Fruit fly (Drosophila melanogaster): ENCODE data around the gene kz.

The kz gene

DNA sequence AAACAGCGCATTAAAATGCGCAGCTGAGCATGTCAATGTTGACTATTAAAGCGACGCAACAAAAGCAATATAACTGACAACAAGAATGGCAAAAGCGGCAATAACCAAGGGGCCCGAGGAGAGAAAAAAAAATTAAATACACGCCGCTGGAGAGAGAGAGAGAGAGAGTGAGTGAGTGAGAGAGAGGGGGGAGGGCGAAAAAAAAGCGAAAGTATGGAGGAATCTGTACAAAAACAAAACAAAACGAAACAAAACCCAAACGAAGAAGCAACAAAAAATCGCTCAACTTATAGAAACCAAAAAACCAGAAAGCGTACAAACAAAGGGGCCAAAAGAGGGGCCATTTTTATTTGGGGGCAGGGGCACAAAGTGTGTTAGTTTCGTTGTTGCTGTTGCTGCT is 41.6 kb upstream of the kz start:
- TF ChIP-seq CG11762 (GFP tag; optimal IDR thresholded peaks at IDR 0.05; ENCODE audit: insufficient read depth) (no peak), Smox (GFP tag; optimal IDR thresholded peaks at IDR 0.05) (no peak), eg (GFP tag; IDR thresholded peaks at IDR 0.05) (0 out of 3 replicates have a peak, but pooled peaks have one; percentile 26), CG8632 (GFP tag; optimal IDR thresholded peaks at IDR 0.05) (no peak), salr (GFP tag; optimal IDR thresholded peaks at IDR 0.05) (no peak), CG10669 (GFP tag; optimal IDR thresholded peaks at IDR 0.05) (no peak), CG8119 (GFP tag; IDR thresholded peaks at IDR 0.05) (peak; percentile 54; the same call in 1 of the 3 replicates), CG34406 (GFP tag; optimal IDR thresholded peaks at IDR 0.05) (peak; percentile 15), CG6792 (GFP tag; optimal IDR thresholded peaks at IDR 0.05) (peak; percentile 17), CG3919 (GFP tag; optimal IDR thresholded peaks at IDR 0.05) (peak; percentile 1), lz (GFP tag; optimal IDR thresholded peaks at IDR 0.05) (no peak), CG6854 (GFP tag; optimal IDR thresholded peaks at IDR 0.05) (peak; percentile 15), Eip93F (GFP tag; optimal IDR thresholded peaks at IDR 0.05) (no peak), CG11902 (GFP tag; optimal IDR thresholded peaks at IDR 0.05) (no peak), svp (GFP tag) (no peak), topi (GFP tag; optimal IDR thresholded peaks at IDR 0.05) (no peak), Met (GFP tag; optimal IDR thresholded peaks at IDR 0.05) (no peak), CG8319 (GFP tag; optimal IDR thresholded peaks at IDR 0.05) (no peak), Eip75B (GFP tag; optimal IDR thresholded peaks at IDR 0.05) (no peak), CG32006 (GFP tag; optimal IDR thresholded peaks at IDR 0.05) (no peak), OdsH (GFP tag; optimal IDR thresholded peaks at IDR 0.05) (no peak), CG7368 (GFP tag; optimal IDR thresholded peaks at IDR 0.05) (no peak), CG11294 (GFP tag; IDR thresholded peaks at IDR 0.05) (no peak), Hr38 (GFP tag; optimal IDR thresholded peaks at IDR 0.05) (no peak), CG9139 (GFP tag; optimal IDR thresholded peaks at IDR 0.05) (no peak), CG1621 (tag; optimal IDR thresholded peaks at IDR 0.05) (no peak), Lpt (GFP tag; optimal IDR thresholded peaks at IDR 0.05) (peak; percentile 29), dac (GFP tag; optimal IDR thresholded peaks at IDR 0.05) (no peak), Sox102F (GFP tag; optimal IDR thresholded peaks at IDR 0.05) (no peak), achi (GFP tag; optimal IDR thresholded peaks at IDR 0.05) (peak; percentile 14), esn (GFP tag; optimal IDR thresholded peaks at IDR 0.05) (no peak), ss (GFP tag; optimal IDR thresholded peaks at IDR 0.05) (peak; percentile 17 to 32), CG6808 (GFP tag; optimal IDR thresholded peaks at IDR 0.05) (no peak), CG3032 (tag; optimal IDR thresholded peaks at IDR 0.05) (no peak), cyc (GFP tag; optimal IDR thresholded peaks at IDR 0.05) (no peak), CG6163 (GFP tag; IDR thresholded peaks at IDR 0.05) (0 out of 3 replicates have a peak, but pooled peaks have one; percentile 50), Eip78C (GFP tag) (peak; percentile 10), CG10631 (GFP tag; optimal IDR thresholded peaks at IDR 0.05) (no peak), CG4318 (GFP tag; optimal IDR thresholded peaks at IDR 0.05) (no peak), net (GFP tag; optimal IDR thresholded peaks at IDR 0.05) (no peak), fd59A (GFP tag; optimal IDR thresholded peaks at IDR 0.05) (no peak), pdm3 (GFP tag; optimal IDR thresholded peaks at IDR 0.05) (no peak), fd85E (GFP tag; optimal IDR thresholded peaks at IDR 0.05) (no peak), Sox15 (GFP tag; optimal IDR thresholded peaks at IDR 0.05) (no peak), Gug (GFP tag; IDR thresholded peaks at IDR 0.05) (no peak), CG6276 (GFP tag; optimal IDR thresholded peaks at IDR 0.05) (peak; percentile 0), Blimp-1 (GFP tag; optimal IDR thresholded peaks at IDR 0.05) (peak; percentile 95)
